Fruit fly (Drosophila melanogaster) whole organism, embryonic: ENCODE results near the gene Rbp.
A peak's percentile ranks its signal among the peaks of the same experiment; 100 is the strongest.

Experiments
- Aef1 ChIP-seq: fragments of 200-800 bp; sonication (Bioruptor generic); IDR thresholded peaks from 3 replicates; pipeline ENCODE4 v1.3.6; 2022; ENCODE audit warnings: missing biosample characterization, missing genetic modification characterization
- B-H2 ChIP-seq: fragments of 200-800 bp; sonication (Bioruptor generic); optimal IDR thresholded peaks from 2 replicates; lab custom pipeline; 2018; ENCODE audit warnings: missing biosample characterization, mild to moderate bottlenecking, missing genetic modification characterization
- CG10267 ChIP-seq: fragments of 200-800 bp; sonication (Bioruptor generic); optimal IDR thresholded peaks from 2 replicates; lab custom pipeline; 2018; ENCODE audit warnings: missing biosample characterization, mild to moderate bottlenecking, missing genetic modification characterization, moderate library complexity
- CG10274 ChIP-seq: fragments of 200-800 bp; sonication (Bioruptor generic); optimal IDR thresholded peaks from 3 replicates; lab custom pipeline; 2017; ENCODE audit warnings: missing biosample characterization, mild to moderate bottlenecking, missing genetic modification characterization
- CG10979 ChIP-seq: fragments of 200-800 bp; sonication (Bioruptor generic); optimal IDR thresholded peaks from 2 replicates; lab custom pipeline; 2018; ENCODE audit warnings: missing biosample characterization, mild to moderate bottlenecking, missing genetic modification characterization, moderate library complexity
- CG11456 ChIP-seq: fragments of 200-800 bp; sonication (Bioruptor generic); IDR thresholded peaks from 3 replicates; pipeline ENCODE4 v1.3.6; 2022; ENCODE audit warnings: missing biosample characterization, missing genetic modification characterization
- CG12659 ChIP-seq: fragments of 200-800 bp; sonication (Bioruptor generic); optimal IDR thresholded peaks from 3 replicates; lab custom pipeline; 2017; ENCODE audit warnings: mild to moderate bottlenecking, missing biosample characterization, missing genetic modification reagents, missing genetic modification characterization
- CG13894 ChIP-seq: fragments of 200-800 bp; sonication (Bioruptor generic); optimal IDR thresholded peaks from 3 replicates; lab custom pipeline; 2018; ENCODE audit warnings: missing biosample characterization, mild to moderate bottlenecking, missing genetic modification characterization, moderate library complexity
- CG14965 ChIP-seq: fragments of 200-800 bp; sonication (Bioruptor generic); optimal IDR thresholded peaks from 2 replicates; lab custom pipeline; 2016; ENCODE audit warnings: missing biosample characterization, missing genetic modification characterization, borderline replicate concordance
- CG17359 ChIP-seq: fragments of 200-800 bp; sonication (Bioruptor generic); optimal IDR thresholded peaks from 3 replicates; lab custom pipeline; 2018; ENCODE audit warnings: missing biosample characterization, mild to moderate bottlenecking, missing genetic modification characterization, moderate library complexity
- CG17385 ChIP-seq: fragments of 200-800 bp; sonication (Bioruptor generic); optimal IDR thresholded peaks from 3 replicates; lab custom pipeline; 2018; ENCODE audit warnings: missing biosample characterization, mild to moderate bottlenecking, missing genetic modification characterization
- CG17829 ChIP-seq: fragments of 200-800 bp; optimal IDR thresholded peaks from 2 replicates; lab custom pipeline; 2019; ENCODE audit warnings: missing biosample characterization, mild to moderate bottlenecking, missing genetic modification characterization, moderate library complexity
- CG2875 ChIP-seq: fragments of 200-800 bp; sonication (Bioruptor generic); optimal IDR thresholded peaks from 2 replicates; lab custom pipeline; 2017; ENCODE audit warnings: missing biosample characterization, mild to moderate bottlenecking, missing genetic modification characterization, missing genetic modification reagents
- CG31441 ChIP-seq: fragments of 200-800 bp; sonication (Bioruptor generic); IDR thresholded peaks from 2 replicates; pipeline ENCODE4 v1.3.6; 2022; ENCODE audit warnings: missing biosample characterization, missing genetic modification characterization
- CG4854 ChIP-seq: fragments of 200-800 bp; sonication (Bioruptor generic); optimal IDR thresholded peaks from 2 replicates; lab custom pipeline; 2016; ENCODE audit warnings: missing biosample characterization, missing genetic modification characterization, inconsistent platforms
- CG9215 ChIP-seq: fragments of 200-800 bp; sonication (Bioruptor generic); IDR thresholded peaks from 2 replicates; pipeline ENCODE4 v1.3.6; 2022; ENCODE audit warnings: missing biosample characterization, missing genetic modification characterization
- CoRest ChIP-seq: fragments of 200-800 bp; sonication (Bioruptor generic); optimal IDR thresholded peaks from 3 replicates; lab custom pipeline; 2018; ENCODE audit warnings: missing biosample characterization, mild to moderate bottlenecking, missing genetic modification characterization, moderate library complexity
- Doc2 ChIP-seq: fragments of 200-800 bp; sonication (Bioruptor generic); IDR thresholded peaks from 2 replicates; pipeline ENCODE4 v1.3.6; 2022; ENCODE audit warnings: missing biosample characterization, missing genetic modification characterization
- Dref ChIP-seq: fragments of 200-800 bp; sonication (Bioruptor generic); IDR thresholded peaks from 2 replicates; pipeline ENCODE4 v1.3.6; 2022; ENCODE audit warnings: missing biosample characterization, missing genetic modification characterization
- Max ChIP-seq: fragments of 200-800 bp; sonication (Bioruptor generic); optimal IDR thresholded peaks from 2 replicates; lab custom pipeline; 2016; ENCODE audit warnings: missing biosample characterization, mild to moderate bottlenecking, missing genetic modification characterization
- Med ChIP-seq: fragments of 200-800 bp; sonication (Bioruptor generic); peaks from one replicate; lab custom pipeline; 2016; ENCODE audit warnings: missing biosample characterization, missing genetic modification characterization, mild to moderate bottlenecking, inconsistent platforms, moderate library complexity
- PHDP ChIP-seq: fragments of 200-800 bp; sonication (Bioruptor generic); optimal IDR thresholded peaks from 3 replicates; lab custom pipeline; 2018; ENCODE audit warnings: missing biosample characterization, mild to moderate bottlenecking, missing genetic modification characterization, moderate library complexity
- Poxn ChIP-seq: fragments of 200-800 bp; sonication (Bioruptor generic); IDR thresholded peaks from 2 replicates; pipeline ENCODE4 v1.3.6; 2022; ENCODE audit warnings: missing biosample characterization, missing genetic modification characterization
- Sry-δ ChIP-seq: fragments of 200-800 bp; sonication (Bioruptor generic); optimal IDR thresholded peaks from 2 replicates; lab custom pipeline; 2016; ENCODE audit warnings: missing biosample characterization, missing genetic modification characterization
- Stat92E ChIP-seq, 3 experiments: fragments of >200 bp in 2 of 3; fragments of 200-800 bp in 1 of 3; sonication (Bioruptor generic) in 1 of 3; optimal IDR thresholded peaks; 2 replicates each; lab custom pipeline; 2017 to 2019; ENCODE audit warnings: missing biosample characterization in 3 of 3, missing genetic modification characterization in 3 of 3, mild to moderate bottlenecking in 1 of 3, moderate library complexity in 1 of 3
- az2 ChIP-seq: fragments of 200-800 bp; sonication (Bioruptor generic); optimal IDR thresholded peaks from 3 replicates; lab custom pipeline; 2016; ENCODE audit warnings: missing biosample characterization, missing genetic modification characterization
- ci ChIP-seq: fragments of 200-800 bp; sonication (Bioruptor generic); IDR thresholded peaks from 3 replicates; pipeline ENCODE4 v1.3.6; 2022; ENCODE audit warnings: missing biosample characterization, missing genetic modification characterization
- gce ChIP-seq: fragments of 200-800 bp; sonication (Bioruptor generic); IDR thresholded peaks from 3 replicates; pipeline ENCODE4 v1.3.6; 2022; ENCODE audit warnings: missing biosample characterization, missing genetic modification characterization
- gcm ChIP-seq: fragments of 200-800 bp; sonication (Bioruptor generic); optimal IDR thresholded peaks from 2 replicates; lab custom pipeline; 2019; ENCODE audit warnings: missing biosample characterization, mild to moderate bottlenecking, missing genetic modification characterization, moderate library complexity
- grau ChIP-seq: fragments of 200-800 bp; optimal IDR thresholded peaks from 3 replicates; lab custom pipeline; 2019; ENCODE audit warnings: missing biosample characterization, mild to moderate bottlenecking, missing genetic modification characterization, moderate library complexity
- gro ChIP-seq: fragments of 200-800 bp; sonication (Bioruptor generic); optimal IDR thresholded peaks from 2 replicates; lab custom pipeline; 2016; ENCODE audit warnings: missing biosample characterization, missing genetic modification characterization
- gsb-n ChIP-seq: fragments of 200-800 bp; sonication (Bioruptor generic); optimal IDR thresholded peaks from 3 replicates; lab custom pipeline; 2018; ENCODE audit warnings: missing biosample characterization, mild to moderate bottlenecking, missing genetic modification characterization
- lola ChIP-seq, 3 experiments: fragments of >200 bp in 2 of 3; fragments of 200-800 bp in 1 of 3; sonication (Bioruptor generic) in 1 of 3; optimal IDR thresholded peaks; 2 replicates each; lab custom pipeline; 2017 to 2019; ENCODE audit warnings: missing biosample characterization in 3 of 3, missing genetic modification characterization in 3 of 3, mild to moderate bottlenecking in 1 of 3, moderate library complexity in 1 of 3
- nerfin-2 ChIP-seq: fragments of 200-800 bp; sonication (Bioruptor generic); IDR thresholded peaks from 2 replicates; pipeline ENCODE4 v1.3.6; 2022; ENCODE audit warnings: missing biosample characterization, missing genetic modification characterization; ENCODE audit not compliant: partially characterized antibody
- nmo ChIP-seq: fragments of 200-800 bp; sonication (Bioruptor generic); optimal IDR thresholded peaks from 2 replicates; lab custom pipeline; 2018; ENCODE audit warnings: missing biosample characterization, mild to moderate bottlenecking, missing genetic modification characterization, moderate library complexity
- prd ChIP-seq, 3 experiments: fragments of >200 bp in 2 of 3; fragments of 200-800 bp in 1 of 3; sonication (Bioruptor generic) in 1 of 3; optimal IDR thresholded peaks in 2 of 3; IDR thresholded peaks in 1 of 3; 2 replicates in 2 of 3; 3 replicates in 1 of 3; pipeline versions ENCODE4 v1.3.6 to Lab custom; 2017 to 2022; ENCODE audit warnings: missing biosample characterization in 1 of 3, missing genetic modification characterization in 1 of 3
- schlank ChIP-seq: fragments of 200-800 bp; sonication (Bioruptor generic); optimal IDR thresholded peaks from 2 replicates; lab custom pipeline; 2018; ENCODE audit warnings: missing biosample characterization, mild to moderate bottlenecking, missing genetic modification characterization
- sd ChIP-seq: fragments of 200-800 bp; sonication (Bioruptor generic); optimal IDR thresholded peaks from 3 replicates; lab custom pipeline; 2018; ENCODE audit warnings: missing biosample characterization, mild to moderate bottlenecking, missing genetic modification characterization, moderate library complexity
- sens ChIP-seq: fragments of 200-800 bp; sonication (Bioruptor generic); peaks from one replicate; lab custom pipeline; 2016; ENCODE audit warnings: missing biosample characterization, missing genetic modification characterization
- sna ChIP-seq: fragments of 200-800 bp; sonication (Bioruptor generic); IDR thresholded peaks from 2 replicates; pipeline ENCODE4 v1.3.6; 2022; ENCODE audit warnings: missing biosample characterization, missing genetic modification characterization; ENCODE audit not compliant: partially characterized antibody
- stc ChIP-seq: fragments of 200-800 bp; sonication (Bioruptor generic); IDR thresholded peaks from 2 replicates; pipeline ENCODE4 v1.3.6; 2022; ENCODE audit warnings: missing biosample characterization, missing genetic modification characterization
- sug ChIP-seq: fragments of 200-800 bp; optimal IDR thresholded peaks from 2 replicates; lab custom pipeline; 2019; ENCODE audit warnings: missing biosample characterization, mild to moderate bottlenecking, missing genetic modification characterization, moderate library complexity
- tap ChIP-seq: fragments of 200-800 bp; optimal IDR thresholded peaks from 3 replicates; lab custom pipeline; 2019; ENCODE audit warnings: missing biosample characterization, mild to moderate bottlenecking, missing genetic modification characterization, moderate library complexity
- twi ChIP-seq: fragments of 200-800 bp; optimal IDR thresholded peaks from 2 replicates; lab custom pipeline; 2019; ENCODE audit warnings: missing biosample characterization, mild to moderate bottlenecking, missing genetic modification characterization, moderate library complexity
- unpg ChIP-seq: fragments of 200-800 bp; sonication (Bioruptor generic); optimal IDR thresholded peaks from 3 replicates; lab custom pipeline; 2018; ENCODE audit warnings: missing biosample characterization, mild to moderate bottlenecking, missing genetic modification characterization, moderate library complexity
- wek ChIP-seq: fragments of 200-800 bp; sonication (Bioruptor generic); optimal IDR thresholded peaks from 3 replicates; lab custom pipeline; 2018; ENCODE audit warnings: missing biosample characterization, mild to moderate bottlenecking, missing genetic modification characterization, moderate library complexity
- z ChIP-seq: fragments of 200-800 bp; sonication (Bioruptor generic); IDR thresholded peaks from 3 replicates; pipeline ENCODE4 v1.3.6; 2022; ENCODE audit warnings: missing biosample characterization, missing genetic modification characterization
- zf30C ChIP-seq: fragments of 200-800 bp; sonication (Bioruptor generic); optimal IDR thresholded peaks from 3 replicates; lab custom pipeline; 2018; ENCODE audit warnings: missing biosample characterization, mild to moderate bottlenecking, missing genetic modification characterization

Gene Rbp

dm6 chr3R:15340052-15340732 lies 34.2 kb upstream of the Rbp start, which contains the start of gene SerRS-m (continued):
- no peak for TF ChIP-seq Aef1 (GFP tag; lab: Robert Waterston, UW)
- TF ChIP-seq CG14965 (GFP tag; lab: Kevin White, UChicago) = no peak
- no peak for TF ChIP-seq az2
- no peak for TF ChIP-seq Poxn
- peak; percentile 83 for TF ChIP-seq sens (GFP tag; lab: Kevin White, UChicago)
- no peak for TF ChIP-seq twi (tag; lab: Kevin White, UChicago)
- TF ChIP-seq grau (tag; lab: Kevin White, UChicago) = peak; percentile 13
- 0 out of 3 replicates have a peak, but pooled peaks have one; percentile 19 for TF ChIP-seq ci
- peak; percentile 19 for TF ChIP-seq CG17359 (tag; lab: Kevin White, UChicago)
- peak; percentile 34 for TF ChIP-seq unpg
- TF ChIP-seq gce = no peak
- TF ChIP-seq Sry-δ (GFP tag; lab: Kevin White, UChicago) = no peak
- TF ChIP-seq CG11456 (GFP tag; lab: Robert Waterston, UW) = no peak
- no peak for TF ChIP-seq B-H2 (GFP tag; lab: Kevin White, UChicago)
- no peak for TF ChIP-seq CG17385
- TF ChIP-seq Med (GFP tag; lab: Kevin White, UChicago) = peak; percentile 75
- peak; percentile 15 for TF ChIP-seq CG17829 (tag; lab: Kevin White, UChicago)
- no peak for TF ChIP-seq schlank
- TF ChIP-seq CG2875 (GFP tag; lab: Kevin White, UChicago) = peak; percentile 26
- TF ChIP-seq CG9215 = no peak
- peak; percentile 31 for TF ChIP-seq CG10979 (tag; lab: Kevin White, UChicago)
- no peak for TF ChIP-seq z
- TF ChIP-seq nmo (GFP tag; lab: Kevin White, UChicago) = no peak
- TF ChIP-seq CG4854 (GFP tag; lab: Kevin White, UChicago) = no peak
- no peak for TF ChIP-seq CG10274 (GFP tag; lab: Kevin White, UChicago)
- peak; percentile 17 for TF ChIP-seq CG10267 (tag; lab: Kevin White, UChicago)
- TF ChIP-seq CG31441 = no peak
- peak; percentile 3 for TF ChIP-seq CG12659 (GFP tag; lab: Kevin White, UChicago)
- peak; percentile 28 for TF ChIP-seq gsb-n (tag; lab: Kevin White, UChicago)
- no peak for TF ChIP-seq gro (GFP tag; lab: Kevin White, UChicago)
- peak; percentile 45 for TF ChIP-seq Dref (GFP tag; lab: Robert Waterston, UW)
- TF ChIP-seq zf30C (GFP tag; lab: Kevin White, UChicago) = peak; percentile 11
- 0 out of 2 replicates have a peak, but pooled peaks have one; percentile 25 for TF ChIP-seq sna (GFP tag; lab: Robert Waterston, UW)
- no peak for TF ChIP-seq prd (optimal IDR thresholded peaks at IDR 0.05; lab: Kevin White, UChicago)
- peak; percentile 21; the same call in 1 of the 3 replicates for TF ChIP-seq prd (GFP tag; IDR thresholded peaks at IDR 0.05; lab: Robert Waterston, UW)
- peak; percentile 12 for TF ChIP-seq sug
- no peak for TF ChIP-seq Doc2
- no peak for TF ChIP-seq nerfin-2
- peak in 1 of 3 experiments; percentile 9 for TF ChIP-seq lola (GFP tag; optimal IDR thresholded peaks at IDR 0.05; lab: Kevin White, UChicago)
- TF ChIP-seq stc (GFP tag; lab: Robert Waterston, UW) = no peak
- TF ChIP-seq CG13894 = no peak
- TF ChIP-seq gcm (GFP tag; lab: Kevin White, UChicago) = peak; percentile 29
- no peak for TF ChIP-seq wek (GFP tag; lab: Kevin White, UChicago)
- peak; percentile 17 for TF ChIP-seq PHDP (tag; lab: Kevin White, UChicago)
- no peak for TF ChIP-seq tap
- peak; percentile 33 for TF ChIP-seq sd (tag; lab: Kevin White, UChicago)
- peak; percentile 18 for TF ChIP-seq CoRest (tag; lab: Kevin White, UChicago)
- TF ChIP-seq Stat92E (GFP tag; optimal IDR thresholded peaks at IDR 0.05; lab: Kevin White, UChicago) = no peak
- no peak for TF ChIP-seq Max (GFP tag; lab: Kevin White, UChicago)
